Fruit fly (Drosophila melanogaster) Kc167 (cell line): Measurements from ENCODE around the gene CG31313.

Source experiments
- Myc ChIP-seq: fragments of >200 bp; optimal IDR thresholded peaks from 2 replicates; lab custom pipeline; 2017; ENCODE audit warnings: missing external identifiers
- Sin3A ChIP-seq: fragments of >200 bp; optimal IDR thresholded peaks from 2 replicates; lab custom pipeline; 2018; ENCODE audit warnings: missing external identifiers
- h ChIP-seq: fragments of >200 bp; optimal IDR thresholded peaks from 3 replicates; lab custom pipeline; 2018; ENCODE audit warnings: missing external identifiers
- insv ChIP-seq: fragments of >200 bp; optimal IDR thresholded peaks from 3 replicates; lab custom pipeline; 2018; ENCODE audit warnings: missing external identifiers
- psq ChIP-seq: fragments of >200 bp; optimal IDR thresholded peaks from 2 replicates; lab custom pipeline; 2017; ENCODE audit warnings: missing external identifiers
- ttk ChIP-seq: sonication (Bioruptor generic); optimal IDR thresholded peaks from 2 replicates; lab custom pipeline; 2017; ENCODE audit warnings: missing external identifiers

CG31313 gene

dm6 chr3R:14557480-14558354 lies 9.5 kb downstream of the CG31313 start, which contains the start of gene Pde6:
Gene Pde6, minus strand, starts transcription at chr3R:14558304.
- TF ChIP-seq Myc (no peak), Sin3A (no peak), ttk (lab: Kevin White, UChicago) (no peak), psq (lab: Kevin White, UChicago) (no peak), insv (no peak), h (lab: Kevin White, UChicago) (no peak)

- no peak for TF ChIP-seq ttk (lab: Kevin White, UChicago)
- no peak for TF ChIP-seq Sin3A
- no peak for TF ChIP-seq psq (lab: Kevin White, UChicago)
- TF ChIP-seq Myc = no peak
- no peak for TF ChIP-seq h (lab: Kevin White, UChicago)
- TF ChIP-seq insv = no peak
Measured at dm6 chr3R:14555021-14555420, 12.2 kb downstream of the CG31313 start.

dm6 chr3R:14548752-14549151 lies 18.5 kb downstream of the CG31313 start:
- TF ChIP-seq psq (lab: Kevin White, UChicago) (no peak), insv (no peak), ttk (lab: Kevin White, UChicago) (no peak), Myc (no peak), Sin3A (no peak), h (lab: Kevin White, UChicago) (no peak)

- TF ChIP-seq h (lab: Kevin White, UChicago) (no peak), psq (lab: Kevin White, UChicago) (no peak), insv (no peak), Sin3A (no peak), ttk (lab: Kevin White, UChicago) (no peak), Myc (no peak)
Measured at dm6 chr3R:14542038-14542437, 25.2 kb downstream of the CG31313 start.

dm6 chr3R:14526657-14527056 lies 40.6 kb downstream of the CG31313 start:
- TF ChIP-seq h (lab: Kevin White, UChicago) = no peak
- no peak for TF ChIP-seq psq (lab: Kevin White, UChicago)
- no peak for TF ChIP-seq ttk (lab: Kevin White, UChicago)
- TF ChIP-seq Myc = no peak
- TF ChIP-seq insv = no peak
- TF ChIP-seq Sin3A = no peak

- TF ChIP-seq ttk (lab: Kevin White, UChicago) = no peak
- no peak for TF ChIP-seq Myc
- no peak for TF ChIP-seq insv
- no peak for TF ChIP-seq Sin3A
- TF ChIP-seq psq (lab: Kevin White, UChicago) = no peak
- TF ChIP-seq h (lab: Kevin White, UChicago) = no peak
Measured at dm6 chr3R:14520749-14521148, 46.5 kb downstream of the CG31313 start, which contains the start of gene Cyp313a1. Gene Cyp313a1, plus strand, starts transcription at chr3R:14521049.

- no peak for TF ChIP-seq Myc
- no peak for TF ChIP-seq Sin3A
- no peak for TF ChIP-seq insv
- TF ChIP-seq ttk (lab: Kevin White, UChicago) = no peak
- TF ChIP-seq psq (lab: Kevin White, UChicago) = no peak
- no peak for TF ChIP-seq h (lab: Kevin White, UChicago)
Measured at dm6 chr3R:14516742-14517141, 50.5 kb downstream of the CG31313 start, which contains the start of gene CG34273. Gene CG34273, plus strand, starts transcription at chr3R:14517042.
